Fruit fly (Drosophila melanogaster) whole organism, wandering third instar larva: ENCODE data around the gene Rpt4.

Experiments used
- Abd-B ChIP-seq: fragments of >200 bp; optimal IDR thresholded peaks from 2 replicates; lab custom pipeline; 2017; ENCODE audit warnings: missing biosample characterization, missing genetic modification characterization
- CG32264 ChIP-seq: fragments of 200-800 bp; sonication (Bioruptor generic); optimal IDR thresholded peaks from 2 replicates; lab custom pipeline; 2016; ENCODE audit warnings: missing biosample characterization, missing genetic modification characterization
- CG9705 ChIP-seq: fragments of 200-800 bp; sonication (Bioruptor generic); optimal IDR thresholded peaks from 2 replicates; lab custom pipeline; 2018; ENCODE audit warnings: missing biosample characterization, mild to moderate bottlenecking, missing genetic modification characterization
- CrebA ChIP-seq: fragments of 200-800 bp; sonication (Bioruptor generic); optimal IDR thresholded peaks from 2 replicates; lab custom pipeline; 2016; ENCODE audit warnings: missing biosample characterization, mild to moderate bottlenecking, missing genetic modification characterization, borderline replicate concordance
- Dfd ChIP-seq: fragments of >200 bp; optimal IDR thresholded peaks from 2 replicates; lab custom pipeline; 2017; ENCODE audit warnings: missing biosample characterization, missing genetic modification characterization
- Dif ChIP-seq: fragments of 200-275, 200-300 bp; sonication (Bioruptor generic); optimal IDR thresholded peaks from 2 replicates; lab custom pipeline; 2018; ENCODE audit warnings: missing biosample characterization, missing genetic modification characterization; ENCODE audit not compliant: partially characterized antibody
- GATAd ChIP-seq: sonication (Bioruptor generic); optimal IDR thresholded peaks from 2 replicates; lab custom pipeline; 2016; ENCODE audit warnings: missing biosample characterization, missing genetic modification characterization
- HLH106 ChIP-seq: fragments of 200-800 bp; optimal IDR thresholded peaks from 3 replicates; lab custom pipeline; 2019; ENCODE audit warnings: missing biosample characterization, mild to moderate bottlenecking, missing genetic modification characterization, moderate library complexity
- Hnf4 ChIP-seq: fragments of 200-800 bp; sonication (Bioruptor generic); optimal IDR thresholded peaks from 2 replicates; lab custom pipeline; 2016; ENCODE audit warnings: missing biosample characterization, mild to moderate bottlenecking, missing genetic modification characterization
- Hr78 ChIP-seq: fragments of >200 bp; optimal IDR thresholded peaks from 2 replicates; lab custom pipeline; 2017; ENCODE audit warnings: missing biosample characterization, missing genetic modification characterization
- Hr83 ChIP-seq: fragments of 200-300 bp; sonication (Bioruptor generic); optimal IDR thresholded peaks from 2 replicates; lab custom pipeline; 2016; ENCODE audit warnings: missing biosample characterization, mild to moderate bottlenecking, missing genetic modification characterization, moderate library complexity; ENCODE audit not compliant: poor library complexity, severe bottlenecking
- Jra ChIP-seq: sonication (Bioruptor generic); optimal IDR thresholded peaks from 2 replicates; lab custom pipeline; 2016; ENCODE audit warnings: missing biosample characterization, missing genetic modification characterization
- Mio ChIP-seq: sonication (Bioruptor generic); optimal IDR thresholded peaks from 2 replicates; lab custom pipeline; 2016; ENCODE audit warnings: missing biosample characterization, missing genetic modification characterization
- Myc ChIP-seq: fragments of >200 bp; optimal IDR thresholded peaks from 2 replicates; lab custom pipeline; 2017
- N ChIP-seq: fragments of >200 bp; optimal IDR thresholded peaks from 2 replicates; lab custom pipeline; 2018; ENCODE audit warnings: missing biosample characterization, missing external identifiers, missing genetic modification characterization
- OdsH ChIP-seq: fragments of 200-800 bp; sonication (Bioruptor generic); optimal IDR thresholded peaks from 2 replicates; lab custom pipeline; 2016; ENCODE audit warnings: missing biosample characterization, mild to moderate bottlenecking, missing genetic modification characterization
- Rel ChIP-seq, 2 experiments: fragments of 200-800 bp; sonication (Bioruptor generic) in 1 of 2; optimal IDR thresholded peaks; 2 replicates in 1 of 2; 3 replicates in 1 of 2; lab custom pipeline; 2016 to 2019; ENCODE audit warnings: mild to moderate bottlenecking in 2 of 2, missing biosample characterization in 2 of 2, missing genetic modification characterization in 2 of 2, moderate library complexity in 1 of 2
- Sp1 ChIP-seq: fragments of 200-800 bp; sonication (Bioruptor generic); optimal IDR thresholded peaks from 3 replicates; lab custom pipeline; 2019; ENCODE audit warnings: missing biosample characterization, mild to moderate bottlenecking, missing genetic modification characterization, moderate library complexity
- Vsx2 ChIP-seq: fragments of 200-300, 225-300 bp; sonication (Bioruptor generic); optimal IDR thresholded peaks from 2 replicates; lab custom pipeline; 2018; ENCODE audit warnings: missing biosample characterization, missing genetic modification characterization; ENCODE audit not compliant: partially characterized antibody
- br ChIP-seq: fragments of 200-800 bp; sonication (Bioruptor generic); optimal IDR thresholded peaks from 2 replicates; lab custom pipeline; 2016; ENCODE audit warnings: missing biosample characterization, missing genetic modification characterization
- brk ChIP-seq: fragments of 200-800 bp; sonication (Bioruptor generic); optimal IDR thresholded peaks from 2 replicates; lab custom pipeline; 2016; ENCODE audit warnings: missing biosample characterization, mild to moderate bottlenecking, missing genetic modification characterization
- dl ChIP-seq, 2 experiments: fragments of 175-275, 200-275 bp in 1 of 2; fragments of 200-275 bp in 1 of 2; sonication (Bioruptor generic); optimal IDR thresholded peaks; lab custom pipeline; 2018; ENCODE audit warnings: mild to moderate bottlenecking in 2 of 2, missing biosample characterization in 2 of 2, missing genetic modification characterization in 2 of 2, moderate library complexity in 2 of 2; ENCODE audit not compliant: partially characterized antibody in 2 of 2, insufficient read depth in 1 of 2
- dmrt93B ChIP-seq: fragments of 200-800 bp; sonication (Bioruptor generic); optimal IDR thresholded peaks from 2 replicates; lab custom pipeline; 2018; ENCODE audit warnings: missing biosample characterization, mild to moderate bottlenecking, missing genetic modification characterization
- dsf ChIP-seq: sonication (Bioruptor generic); optimal IDR thresholded peaks from 2 replicates; lab custom pipeline; 2016; ENCODE audit warnings: missing biosample characterization, missing genetic modification characterization, borderline replicate concordance
- ey ChIP-seq: fragments of 200-800 bp; sonication (Bioruptor generic); optimal IDR thresholded peaks from 2 replicates; lab custom pipeline; 2016; ENCODE audit warnings: missing biosample characterization, missing genetic modification characterization
- foxo ChIP-seq, 2 experiments: fragments of 200-800 bp; sonication (Bioruptor generic); optimal IDR thresholded peaks; 2 replicates in 1 of 2; 3 replicates in 1 of 2; lab custom pipeline; 2016 to 2017; ENCODE audit warnings: missing biosample characterization in 2 of 2, missing genetic modification characterization in 2 of 2
- fru ChIP-seq: fragments of 200-800 bp; sonication (Bioruptor generic); optimal IDR thresholded peaks from 3 replicates; lab custom pipeline; 2016; ENCODE audit warnings: missing biosample characterization, mild to moderate bottlenecking, missing genetic modification characterization
- h ChIP-seq: fragments of 200-800 bp; sonication (Bioruptor generic); optimal IDR thresholded peaks from 3 replicates; lab custom pipeline; 2016; ENCODE audit warnings: missing biosample characterization, mild to moderate bottlenecking, missing genetic modification characterization
- jim ChIP-seq: fragments of 175-275, 200-325 bp; sonication (Bioruptor generic); optimal IDR thresholded peaks from 2 replicates; lab custom pipeline; 2016; ENCODE audit warnings: missing biosample characterization, mild to moderate bottlenecking, missing genetic modification characterization
- lola ChIP-seq: fragments of >200 bp; optimal IDR thresholded peaks from 2 replicates; lab custom pipeline; 2017; ENCODE audit warnings: missing biosample characterization, missing genetic modification characterization
- pan ChIP-seq: fragments of >200 bp; optimal IDR thresholded peaks from 2 replicates; lab custom pipeline; 2017
- psq ChIP-seq: fragments of 200-800 bp; sonication (Bioruptor generic); optimal IDR thresholded peaks from 3 replicates; lab custom pipeline; 2017; ENCODE audit warnings: missing biosample characterization, mild to moderate bottlenecking, missing genetic modification characterization, moderate library complexity
- rgr ChIP-seq: fragments of 200-800 bp; sonication (Bioruptor generic); optimal IDR thresholded peaks from 3 replicates; lab custom pipeline; 2016; ENCODE audit warnings: missing biosample characterization, mild to moderate bottlenecking, missing genetic modification characterization
- sage ChIP-seq: fragments of 200-800 bp; sonication (Bioruptor generic); optimal IDR thresholded peaks from 2 replicates; lab custom pipeline; 2016; ENCODE audit warnings: missing biosample characterization, mild to moderate bottlenecking, missing genetic modification characterization
- sv ChIP-seq: fragments of 200-800 bp; sonication (Bioruptor generic); optimal IDR thresholded peaks from 3 replicates; lab custom pipeline; 2016; ENCODE audit warnings: missing biosample characterization, missing genetic modification characterization
- tai ChIP-seq: sonication (Bioruptor generic); optimal IDR thresholded peaks from 2 replicates; lab custom pipeline; 2016; ENCODE audit warnings: missing biosample characterization, missing genetic modification characterization
- usp ChIP-seq: fragments of >200 bp; optimal IDR thresholded peaks from 2 replicates; lab custom pipeline; 2017; ENCODE audit warnings: missing biosample characterization, missing genetic modification characterization
- woc ChIP-seq: sonication (Bioruptor generic); optimal IDR thresholded peaks from 2 replicates; lab custom pipeline; 2016; ENCODE audit warnings: missing biosample characterization, mild to moderate bottlenecking, missing genetic modification characterization

Gene Rpt4

dm6 chrX:6291083-6291699 lies at the start of gene Rpt4, which contains the start of gene mldr:
TSS of gene Rpt4 (minus strand) at chrX:6291245.
TSS of gene mldr (plus strand) at chrX:6291303.
- no peak for TF ChIP-seq Myc (lab: Kevin White, UChicago)
- TF ChIP-seq Dfd (GFP tag; lab: Kevin White, UChicago) = no peak
- TF ChIP-seq Hr83 (GFP tag; lab: Kevin White, UChicago) = peak; percentile 5
- peak; percentile 18 for TF ChIP-seq Sp1 (GFP tag; lab: Kevin White, UChicago)
- TF ChIP-seq foxo (GFP tag; optimal IDR thresholded peaks at IDR 0.05; lab: Kevin White, UChicago) = no peak
- TF ChIP-seq ey (GFP tag; lab: Kevin White, UChicago) = no peak
- no peak for TF ChIP-seq Rel (GFP tag; optimal IDR thresholded peaks at IDR 0.05; lab: Kevin White, UChicago)
- TF ChIP-seq Rel (tag; optimal IDR thresholded peaks at IDR 0.05; lab: Kevin White, UChicago) = peak; percentile 53

- TF ChIP-seq Jra (GFP tag; lab: Kevin White, UChicago) = no peak
- TF ChIP-seq sv = peak; percentile 66
- TF ChIP-seq OdsH (GFP tag; lab: Kevin White, UChicago) = peak; percentile 76
- no peak for TF ChIP-seq lola (GFP tag; lab: Kevin White, UChicago)
- TF ChIP-seq Mio (GFP tag; lab: Kevin White, UChicago) = no peak
- no peak for TF ChIP-seq dsf
- TF ChIP-seq rgr (GFP tag; lab: Kevin White, UChicago) = peak; percentile 73
- TF ChIP-seq Rel (GFP tag; optimal IDR thresholded peaks at IDR 0.05; lab: Kevin White, UChicago) = no peak
- peak; percentile 42 for TF ChIP-seq Rel (tag; optimal IDR thresholded peaks at IDR 0.05; lab: Kevin White, UChicago)
- TF ChIP-seq Dfd (GFP tag; lab: Kevin White, UChicago) = no peak
- TF ChIP-seq pan = no peak
- no peak for TF ChIP-seq CG32264 (GFP tag; lab: Kevin White, UChicago)
- TF ChIP-seq Hnf4 = peak; percentile 49
- no peak for TF ChIP-seq Hr83 (GFP tag; lab: Kevin White, UChicago)
- no peak for TF ChIP-seq dl (GFP tag; optimal IDR thresholded peaks at IDR 0.05; lab: Kevin White, UChicago; ENCODE audit: insufficient read depth in 1 of 2, partially characterized antibody in 2 of 2)
- no peak for TF ChIP-seq Abd-B
- peak; percentile 57 for TF ChIP-seq ey (GFP tag; lab: Kevin White, UChicago)
- TF ChIP-seq Vsx2 = no peak
- peak; percentile 72 for TF ChIP-seq CG9705
- TF ChIP-seq sage (GFP tag; lab: Kevin White, UChicago) = no peak
- peak in 1 of 2 experiments; percentile 78 for TF ChIP-seq foxo (GFP tag; optimal IDR thresholded peaks at IDR 0.05; lab: Kevin White, UChicago)
- no peak for TF ChIP-seq usp (GFP tag; lab: Kevin White, UChicago)
- TF ChIP-seq tai = no peak
- no peak for TF ChIP-seq N
- peak; percentile 79 for TF ChIP-seq br (GFP tag; lab: Kevin White, UChicago)
- TF ChIP-seq jim (GFP tag; lab: Kevin White, UChicago) = no peak
- peak; percentile 88 for TF ChIP-seq HLH106 (tag; lab: Kevin White, UChicago)
- no peak for TF ChIP-seq Myc (lab: Kevin White, UChicago)
- TF ChIP-seq CrebA (GFP tag; lab: Kevin White, UChicago) = no peak
- TF ChIP-seq Dif (GFP tag; lab: Kevin White, UChicago) = no peak
- no peak for TF ChIP-seq GATAd (GFP tag; lab: Kevin White, UChicago)
- peak; percentile 85 for TF ChIP-seq dmrt93B (GFP tag; lab: Kevin White, UChicago)
- no peak for TF ChIP-seq woc (GFP tag; lab: Kevin White, UChicago)
- TF ChIP-seq brk (GFP tag; lab: Kevin White, UChicago) = peak; percentile 30
- TF ChIP-seq h (GFP tag; lab: Kevin White, UChicago) = peak; percentile 75
- TF ChIP-seq Hr78 (GFP tag; lab: Kevin White, UChicago) = no peak
- TF ChIP-seq fru (GFP tag; lab: Kevin White, UChicago) = peak; percentile 78
- TF ChIP-seq psq = peak; percentile 51
- peak; percentile 92 for TF ChIP-seq Sp1 (GFP tag; lab: Kevin White, UChicago)
Measured at dm6 chrX:6340593-6341068, 49.6 kb upstream of the Rpt4 start.
